Worm (Caenorhabditis elegans) whole organism, young adult: ENCODE results near the gene F58E6.11.

Experiments
- K12H6.12 ChIP-seq: fragments of 200-800 bp; sonication (Bioruptor generic); optimal IDR thresholded peaks from 2 replicates; lab custom pipeline; 2018; ENCODE audit warnings: mild to moderate bottlenecking, missing genetic modification characterization, missing compliant biosample characterization
- Y67H2A.10 ChIP-seq: fragments of 200-800 bp; sonication (Bioruptor generic); conservative IDR thresholded peaks from 2 replicates; pipeline ENCODE4 v1.3.6; 2022; ENCODE audit warnings: missing genetic modification reagents, missing genetic modification characterization, missing compliant biosample characterization
- ama-1 ChIP-seq, 3 experiments: fragments of 150-350 bp in 1 of 3; sonication (generic microtip) in 2 of 3; optimal IDR thresholded peaks; 2 replicates each; lab custom pipeline; 2014 to 2018; ENCODE audit warnings: missing biosample characterization in 2 of 3, missing genetic modification characterization in 2 of 3, missing genetic modification reagents in 2 of 3
- bed-2 ChIP-seq: fragments of 200-800 bp; sonication (Bioruptor generic); IDR thresholded peaks from 2 replicates; pipeline ENCODE4 v1.3.6; 2022; ENCODE audit warnings: missing genetic modification reagents, missing genetic modification characterization, missing compliant biosample characterization
- mes-4 ChIP-seq: sonication (generic microtip); optimal IDR thresholded peaks from 2 replicates; lab custom pipeline; 2016; ENCODE audit warnings: missing genotype, missing genetic modification characterization, missing compliant biosample characterization
- pha-4 ChIP-seq: fragments of 150-350 bp; sonication (generic microtip); optimal IDR thresholded peaks from 2 replicates; lab custom pipeline; 2014; ENCODE audit warnings: missing biosample characterization, missing genetic modification reagents, missing genetic modification characterization
- sptf-2 ChIP-seq: fragments of 200-800 bp; sonication (Bioruptor generic); optimal IDR thresholded peaks from 2 replicates; lab custom pipeline; 2018; ENCODE audit warnings: mild to moderate bottlenecking, missing genetic modification characterization, missing compliant biosample characterization
- unc-62 ChIP-seq: fragments of 150-350 bp; optimal IDR thresholded peaks from 2 replicates; lab custom pipeline; 2014; ENCODE audit warnings: missing biosample characterization, missing genetic modification reagents, missing genetic modification characterization

DNA sequence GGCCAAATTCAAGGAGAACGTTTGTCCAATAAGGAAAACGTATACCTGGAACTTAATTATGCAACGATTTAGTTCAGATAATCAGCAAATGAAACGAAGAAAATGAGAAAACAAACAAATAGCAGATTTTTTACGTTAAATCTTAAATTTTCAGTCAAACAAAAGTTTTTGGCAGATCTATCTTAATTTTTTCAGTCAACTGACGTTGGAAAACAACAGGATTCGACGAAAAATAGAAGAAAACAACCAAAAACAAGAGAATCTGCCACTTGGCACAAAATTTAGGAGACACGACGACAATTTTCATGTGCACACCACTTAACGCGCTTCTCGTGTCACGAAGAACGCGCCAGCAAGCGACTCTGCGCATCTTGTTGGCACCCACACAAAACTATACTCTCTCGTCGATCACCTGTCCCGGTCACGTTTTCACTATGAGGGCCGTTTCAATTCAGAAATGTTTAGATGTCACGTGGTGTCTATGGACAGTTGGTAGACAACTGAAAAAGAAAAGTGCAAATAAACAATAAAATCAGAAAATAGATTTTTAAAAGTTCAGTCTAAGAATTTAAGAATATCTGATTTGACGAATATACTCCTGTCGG, 32.0 kb upstream of the F58E6.11 start, which contains the start of gene ztf-7:
- TF ChIP-seq mes-4 (tag; lab: Kevin White, UChicago), result no peak
- TF ChIP-seq Y67H2A.10, result peak; percentile 81
- no peak for TF ChIP-seq pha-4 (tag; lab: Kevin White, UChicago)
- peak; percentile 97 for TF ChIP-seq K12H6.12 (tag; lab: Kevin White, UChicago)
- no peak for TF ChIP-seq ama-1 (optimal IDR thresholded peaks at IDR 0.05; lab: Kevin White, UChicago)
- TF ChIP-seq ama-1 (GFP tag; optimal IDR thresholded peaks at IDR 0.05; lab: Kevin White, UChicago), result no peak
- no peak for TF ChIP-seq unc-62 (GFP tag; lab: Kevin White, UChicago)
- TF ChIP-seq sptf-2 (GFP tag; lab: Kevin White, UChicago), result no peak
- no peak for TF ChIP-seq bed-2 (GFP tag; lab: Robert Waterston, UW)
